Worm (Caenorhabditis elegans) whole organism, late embryonic: ENCODE results near the gene slc-25A18.1.

Experiments used
- F13H6.1 ChIP-seq: sonication (generic microtip); optimal IDR thresholded peaks from 2 replicates; lab custom pipeline; 2016; ENCODE audit warnings: missing genetic modification characterization, missing compliant biosample characterization
- ceh-2 ChIP-seq: sonication (generic microtip); optimal IDR thresholded peaks from 2 replicates; lab custom pipeline; 2016; ENCODE audit warnings: missing genotype, missing genetic modification characterization, missing compliant biosample characterization
- pha-2 ChIP-seq: sonication (generic microtip); optimal IDR thresholded peaks from 2 replicates; lab custom pipeline; 2017; ENCODE audit warnings: mild to moderate bottlenecking, missing genetic modification characterization, missing compliant biosample characterization
- ttx-3 ChIP-seq: sonication (generic microtip); optimal IDR thresholded peaks from 2 replicates; lab custom pipeline; 2016; ENCODE audit warnings: missing genetic modification reagents, missing genetic modification characterization, missing compliant biosample characterization

DNA sequence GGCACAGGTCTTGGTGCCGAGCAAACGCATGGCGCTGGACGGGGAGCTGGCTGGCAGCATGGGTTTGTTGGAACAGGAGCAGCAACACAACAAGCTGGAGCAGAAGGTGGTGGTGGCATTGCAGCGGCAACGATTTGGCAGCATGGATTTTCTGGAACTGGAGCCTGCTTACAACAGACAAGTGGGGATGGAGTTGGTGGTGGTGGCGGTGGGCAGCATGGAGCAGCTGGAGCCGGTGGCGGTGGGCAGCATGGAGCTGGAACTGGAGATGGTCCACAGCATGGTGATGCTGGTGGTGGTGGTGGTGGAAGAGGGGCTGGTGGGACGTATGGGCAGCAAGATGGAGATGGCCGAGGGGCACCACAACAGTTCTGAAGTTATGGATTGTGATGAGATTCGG lies 42.9 kb downstream of the slc-25A18.1 start:
- TF ChIP-seq F13H6.1 (tag; lab: Kevin White, UChicago) (no peak), pha-2 (tag; lab: Kevin White, UChicago) (no peak), ttx-3 (tag; lab: Kevin White, UChicago) (no peak), ceh-2 (tag; lab: Kevin White, UChicago) (no peak)
